Worm (Caenorhabditis elegans) whole organism, L4 larva: Measurements from ENCODE around the gene ergo-1.
A peak's percentile ranks its signal among the peaks of the same experiment; 100 is the strongest.

Source experiments
- F44E2.7 ChIP-seq: fragments of 200-800 bp; sonication (Bioruptor generic); IDR thresholded peaks from 2 replicates; pipeline ENCODE4 v2.1.2; 2022; ENCODE audit warnings: missing genetic modification characterization, missing compliant biosample characterization
- T20F7.1 ChIP-seq: fragments of 200-800 bp; sonication (Bioruptor generic); optimal IDR thresholded peaks from 2 replicates; lab custom pipeline; 2018; ENCODE audit warnings: mild to moderate bottlenecking, missing genetic modification characterization, missing compliant biosample characterization
- Y48G9A.11 ChIP-seq: fragments of 200-800 bp; sonication (Bioruptor generic); IDR thresholded peaks from 2 replicates; pipeline ENCODE4 v1.3.6; 2022; ENCODE audit warnings: missing genetic modification reagents, missing genetic modification characterization, missing compliant biosample characterization
- Y5F2A.4 ChIP-seq: fragments of 200-800 bp; sonication (Bioruptor generic); optimal IDR thresholded peaks from 2 replicates; lab custom pipeline; 2018; ENCODE audit warnings: mild to moderate bottlenecking, missing genetic modification characterization, missing compliant biosample characterization
- Y75B8A.6 ChIP-seq: fragments of 200-800 bp; sonication (Bioruptor generic); IDR thresholded peaks from 2 replicates; pipeline ENCODE4 v1.3.6; 2022; ENCODE audit warnings: missing genetic modification reagents, missing genetic modification characterization, missing compliant biosample characterization
- aha-1 ChIP-seq: fragments of 150-350 bp; peaks from one replicate; lab custom pipeline; 2014; ENCODE audit warnings: missing biosample characterization, missing genetic modification characterization
- ama-1 ChIP-seq: fragments of 150-350 bp; optimal IDR thresholded peaks from 2 replicates; lab custom pipeline; 2014; ENCODE audit warnings: inconsistent platforms, mixed read lengths
- ceh-28 ChIP-seq: fragments of 150-350 bp; optimal IDR thresholded peaks from 2 replicates; lab custom pipeline; 2014; ENCODE audit warnings: missing biosample characterization, missing genetic modification reagents, missing genetic modification characterization
- cey-2 ChIP-seq: sonication (generic microtip); optimal IDR thresholded peaks from 3 replicates; lab custom pipeline; 2017; ENCODE audit warnings: missing genetic modification characterization, mild to moderate bottlenecking, missing compliant biosample characterization, antibody characterized with exemption, borderline replicate concordance; ENCODE audit not compliant: insufficient read depth
- daf-16 ChIP-seq, 3 experiments: sonication (generic microtip); optimal IDR thresholded peaks; 2 replicates each; lab custom pipeline; 2016 to 2017; ENCODE audit warnings: missing genetic modification characterization in 3 of 3, missing genetic modification reagents in 3 of 3, mild to moderate bottlenecking in 2 of 3, missing compliant biosample characterization in 2 of 3, missing biosample characterization in 1 of 3, moderate library complexity in 1 of 3
- egl-27 ChIP-seq: sonication (generic microtip); optimal IDR thresholded peaks from 3 replicates; lab custom pipeline; 2017; ENCODE audit warnings: missing biosample characterization, missing genetic modification reagents, missing genetic modification characterization
- hif-1 ChIP-seq, 2 experiments: sonication (generic microtip); optimal IDR thresholded peaks; 2 replicates each; lab custom pipeline; 2016 to 2017; ENCODE audit warnings: missing compliant biosample characterization in 2 of 2, missing genetic modification characterization in 2 of 2, missing genetic modification reagents in 2 of 2, missing genotype in 2 of 2, mild to moderate bottlenecking in 1 of 2
- hlh-30 ChIP-seq: sonication (generic microtip); optimal IDR thresholded peaks from 2 replicates; lab custom pipeline; 2017; ENCODE audit warnings: antibody characterized with exemption, mild to moderate bottlenecking, missing genetic modification characterization, missing compliant biosample characterization; ENCODE audit not compliant: insufficient read depth
- lin-13 ChIP-seq: fragments of 150-350 bp; optimal IDR thresholded peaks from 2 replicates; lab custom pipeline; 2014; ENCODE audit warnings: missing biosample characterization, missing genetic modification reagents, missing genetic modification characterization
- lin-29 ChIP-seq: fragments of 200-800 bp; sonication (Bioruptor generic); IDR thresholded peaks from 2 replicates; pipeline ENCODE4 v1.3.6; 2022; ENCODE audit warnings: missing genetic modification reagents, missing genetic modification characterization, missing compliant biosample characterization
- lsy-2 ChIP-seq, 2 experiments: fragments of 150-350 bp in 1 of 2; sonication (generic microtip) in 1 of 2; optimal IDR thresholded peaks; 2 replicates each; lab custom pipeline; 2014 to 2017; ENCODE audit warnings: missing biosample characterization in 2 of 2, missing genetic modification characterization in 2 of 2
- mdl-1 ChIP-seq, 2 experiments: fragments of 150-350 bp in 1 of 2; sonication (generic microtip) in 1 of 2; optimal IDR thresholded peaks; 2 replicates each; lab custom pipeline; 2014 to 2017; ENCODE audit warnings: missing biosample characterization in 2 of 2, missing genetic modification characterization in 2 of 2
- nhr-10 ChIP-seq: fragments of 150-350 bp; optimal IDR thresholded peaks from 2 replicates; lab custom pipeline; 2014; ENCODE audit warnings: missing biosample characterization, missing genetic modification characterization
- nhr-11 ChIP-seq: fragments of 150-350 bp; optimal IDR thresholded peaks from 2 replicates; lab custom pipeline; 2014; ENCODE audit warnings: missing biosample characterization, missing genetic modification characterization
- nhr-42 ChIP-seq: fragments of 200-800 bp; sonication (Bioruptor generic); IDR thresholded peaks from 2 replicates; pipeline ENCODE4 v1.3.6; 2022; ENCODE audit warnings: missing genetic modification characterization, missing compliant biosample characterization
- pha-4 ChIP-seq, 2 experiments: fragments of 150-350 bp in 1 of 2; fragments of 200-800 bp in 1 of 2; sonication (Bioruptor generic) in 1 of 2; IDR thresholded peaks in 1 of 2; optimal IDR thresholded peaks in 1 of 2; 2 replicates each; pipeline versions ENCODE4 v1.3.6 to Lab custom; 2014 to 2022; ENCODE audit warnings: missing genetic modification characterization in 2 of 2, missing genetic modification reagents in 2 of 2, missing biosample characterization in 1 of 2, missing compliant biosample characterization in 1 of 2
- saeg-2 ChIP-seq: fragments of 200-800 bp; sonication (Bioruptor generic); IDR thresholded peaks from 2 replicates; pipeline ENCODE4 v1.3.6; 2022; ENCODE audit warnings: missing genetic modification reagents, missing genetic modification characterization, missing compliant biosample characterization
- sdz-12 ChIP-seq: fragments of 200-800 bp; sonication (Bioruptor generic); optimal IDR thresholded peaks from 2 replicates; lab custom pipeline; 2018; ENCODE audit warnings: mild to moderate bottlenecking, missing genetic modification characterization, missing compliant biosample characterization
- set-16 ChIP-seq: fragments of 200-800 bp; sonication (Bioruptor generic); IDR thresholded peaks from 2 replicates; pipeline ENCODE4 v1.3.6; 2022; ENCODE audit warnings: missing genetic modification reagents, missing genetic modification characterization, missing compliant biosample characterization
- spr-1 ChIP-seq: sonication (generic microtip); optimal IDR thresholded peaks from 2 replicates; lab custom pipeline; 2016; ENCODE audit warnings: mild to moderate bottlenecking, missing genetic modification characterization, missing compliant biosample characterization
- spr-3 ChIP-seq: fragments of 200-800 bp; sonication (Bioruptor generic); optimal IDR thresholded peaks from 2 replicates; lab custom pipeline; 2018; ENCODE audit warnings: mild to moderate bottlenecking, missing genetic modification characterization, missing compliant biosample characterization
- tra-1 ChIP-seq: fragments of 200-800 bp; sonication (Bioruptor generic); IDR thresholded peaks from 2 replicates; pipeline ENCODE4 v1.3.6; 2022; ENCODE audit warnings: missing genetic modification reagents, missing genetic modification characterization, missing compliant biosample characterization
- unc-62 ChIP-seq, 3 experiments: fragments of 150-350 bp in 1 of 3; sonication (generic microtip); optimal IDR thresholded peaks in 2 of 3; peaks in 1 of 3; 1 replicate in 1 of 3; 2 replicates in 2 of 3; lab custom pipeline; 2014 to 2017; ENCODE audit warnings: missing biosample characterization in 3 of 3, missing genetic modification characterization in 3 of 3, missing genetic modification reagents in 3 of 3, missing genotype in 1 of 3
- zfp-3 ChIP-seq: fragments of 200-800 bp; sonication (Bioruptor generic); conservative IDR thresholded peaks from 2 replicates; pipeline ENCODE4 v1.3.6; 2022; ENCODE audit warnings: missing genetic modification reagents, missing genetic modification characterization, missing compliant biosample characterization
- zip-11 ChIP-seq: fragments of 200-800 bp; sonication (Bioruptor generic); IDR thresholded peaks from 2 replicates; pipeline ENCODE4 v1.3.6; 2022; ENCODE audit warnings: missing genetic modification characterization, missing compliant biosample characterization

The ergo-1 gene

DNA sequence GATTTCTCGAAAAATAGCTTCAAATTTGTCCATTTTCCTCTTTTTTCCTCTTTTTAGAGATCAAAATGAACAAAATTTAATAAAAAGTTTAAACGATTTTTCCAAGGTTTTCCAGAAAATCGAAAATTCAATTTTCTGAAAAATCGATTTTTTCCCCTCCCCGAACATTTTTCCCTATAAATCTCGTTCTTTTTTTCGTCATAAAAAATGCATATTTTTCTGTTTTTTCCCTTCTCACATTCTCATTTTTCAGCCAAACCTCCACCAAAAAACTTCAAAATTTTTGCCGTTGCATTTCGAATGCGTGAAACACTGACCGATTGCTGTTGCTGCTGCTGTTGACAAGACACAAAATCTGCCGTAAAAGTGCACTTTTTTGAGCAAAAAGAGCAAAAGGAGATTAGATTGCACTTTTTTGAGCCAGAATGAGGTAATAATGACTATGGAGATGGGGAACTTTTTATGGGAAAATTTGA, 26.3 kb upstream of the ergo-1 start, which contains the start of the genes Y50D4C.12 and unc-34:
Y50D4C.12 (plus strand) TSS at position 301 of the 476 bp plus-strand sequence.
unc-34 (plus strand) TSS at position 426 of the 476 bp plus-strand sequence.
- TF ChIP-seq spr-1 (tag; lab: Kevin White, UChicago) (no peak), aha-1 (tag; lab: Kevin White, UChicago) (peak; percentile 38)

DNA sequence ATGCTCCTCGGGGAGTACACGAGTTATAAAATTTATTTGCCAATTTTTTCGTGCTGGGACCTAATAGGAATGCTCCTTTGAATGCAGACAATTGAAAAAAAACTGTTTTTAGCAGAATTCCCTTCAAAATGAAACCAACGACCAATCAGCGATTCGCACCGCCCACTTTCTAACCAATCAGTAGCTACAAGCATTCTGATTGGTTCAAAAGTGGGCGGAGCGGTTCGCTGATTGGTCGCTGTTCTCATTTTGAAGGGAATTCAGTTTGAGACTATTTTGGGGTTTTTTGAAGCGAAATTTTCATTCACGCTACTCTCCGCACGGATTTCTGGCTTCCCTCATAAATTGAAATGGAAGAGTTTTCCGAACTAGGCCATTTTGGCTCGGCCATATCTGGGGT, 25.5 kb upstream of the ergo-1 start:
- TF ChIP-seq saeg-2 (no peak), Y5F2A.4 (GFP tag; lab: Kevin White, UChicago) (no peak), lin-29 (GFP tag; lab: Robert Waterston, UW) (no peak), lsy-2 (tag; optimal IDR thresholded peaks at IDR 0.05; lab: Kevin White, UChicago) (no peak)

ce11 chrV:990300-990699, 18.3 kb upstream of the ergo-1 start:
- TF ChIP-seq Y75B8A.6 (GFP tag; lab: Robert Waterston, UW): no peak
- TF ChIP-seq sdz-12 (GFP tag; lab: Kevin White, UChicago): no peak
- no peak for TF ChIP-seq mdl-1 (tag; optimal IDR thresholded peaks at IDR 0.05; lab: Kevin White, UChicago)
- TF ChIP-seq set-16 (GFP tag; lab: Robert Waterston, UW): peak; percentile 94

DNA sequence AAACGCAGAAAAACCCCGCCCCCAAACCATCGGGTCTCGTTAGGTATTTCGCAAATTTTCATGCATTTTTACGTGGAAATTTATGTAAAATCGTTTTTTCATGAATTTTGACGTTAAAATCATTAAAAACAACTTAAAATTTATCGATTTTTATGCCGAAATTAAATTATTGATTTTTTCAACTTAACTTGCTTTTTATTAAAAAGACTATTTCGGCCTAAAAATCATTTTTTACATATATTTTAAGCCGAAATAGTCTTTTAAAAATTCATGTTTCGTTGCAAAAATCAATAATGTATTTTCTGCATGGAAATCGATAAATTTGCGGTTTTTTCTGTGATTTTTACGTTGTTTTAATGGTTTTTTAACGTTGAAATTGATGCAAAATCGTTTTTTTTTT, 13.0 kb upstream of the ergo-1 start:
- TF ChIP-seq spr-3 (GFP tag; lab: Kevin White, UChicago) (no peak), ceh-28 (tag; lab: Kevin White, UChicago) (peak; percentile 53), nhr-10 (no peak), aha-1 (tag; lab: Kevin White, UChicago) (peak; percentile 43), nhr-42 (GFP tag; lab: Robert Waterston, UW) (no peak), Y48G9A.11 (GFP tag; lab: Robert Waterston, UW) (no peak), egl-27 (no peak), unc-62 (GFP tag; optimal IDR thresholded peaks at IDR 0.05 in 1 of 2; lab: Kevin White, UChicago) (no peak), unc-62 (tag; optimal IDR thresholded peaks at IDR 0.05; lab: Kevin White, UChicago) (no peak), cey-2 (tag; lab: Kevin White, UChicago) (no peak), lin-13 (GFP tag; lab: Kevin White, UChicago) (no peak), hif-1 (tag; optimal IDR thresholded peaks at IDR 0.05; lab: Kevin White, UChicago) (no peak), daf-16 (GFP tag; optimal IDR thresholded peaks at IDR 0.05; lab: Kevin White, UChicago) (no peak), daf-16 (tag; optimal IDR thresholded peaks at IDR 0.05; lab: Kevin White, UChicago) (no peak), tra-1 (GFP tag; lab: Robert Waterston, UW) (no peak), T20F7.1 (no peak), zip-11 (GFP tag; lab: Robert Waterston, UW) (no peak), nhr-11 (tag; lab: Kevin White, UChicago) (no peak), hlh-30 (tag; lab: Kevin White, UChicago) (no peak), ama-1 (lab: Kevin White, UChicago) (no peak)
- TF ChIP-seq, all 104 proteins: peak for 2

ce11 chrV:1001163-1001562, 7.4 kb upstream of the ergo-1 start:
- TF ChIP-seq F44E2.7: 0 out of 2 replicates have a peak, but pooled peaks have one; percentile 10
- peak; percentile 90 for TF ChIP-seq set-16 (GFP tag; lab: Robert Waterston, UW)
- TF ChIP-seq zfp-3: no peak

ce11 chrV:1003400-1003799, 5.2 kb upstream of the ergo-1 start, which contains the start of gene Y50D4C.5:
Gene Y50D4C.5 (minus strand): TSS chrV:1003744.
- TF ChIP-seq pha-4 (GFP tag; IDR thresholded peaks at IDR 0.05; lab: Robert Waterston, UW): no peak
- no peak for TF ChIP-seq pha-4 (tag; optimal IDR thresholded peaks at IDR 0.05; lab: Kevin White, UChicago)
- peak; percentile 21; the same call in 1 of the 2 replicates for TF ChIP-seq set-16 (GFP tag; lab: Robert Waterston, UW)
